Fruit fly (Drosophila melanogaster): ENCODE data around the gene His3.3B.

The His3.3B gene

DNA sequence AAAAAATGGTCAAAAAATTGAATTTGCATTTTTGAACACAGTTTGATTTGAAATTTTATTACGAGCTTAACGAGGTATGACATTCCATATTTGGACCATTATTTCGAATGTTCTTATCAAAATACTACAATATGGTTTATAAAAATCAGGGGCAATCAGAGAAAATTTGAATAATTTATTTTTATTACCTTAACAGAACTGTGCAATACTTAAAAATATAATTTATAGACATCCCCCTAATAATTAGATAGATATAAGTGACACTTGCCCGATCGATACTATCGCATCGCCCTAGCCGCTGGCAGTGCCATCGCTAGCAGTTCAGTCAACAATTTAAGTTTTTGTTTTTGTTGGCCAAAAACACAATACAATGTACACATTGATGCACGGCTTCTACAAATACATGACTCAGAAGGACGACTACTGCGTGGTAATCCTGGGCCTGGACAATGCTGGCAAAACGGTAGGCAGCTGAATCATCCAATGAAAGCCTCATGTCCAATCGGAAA is 49.6 kb downstream of the His3.3B start, which contains the start of gene Arfrp1:
Gene Arfrp1 (plus strand): TSS at position 295 of the 509 bp plus-strand sequence.
- TF ChIP-seq noc (tag; optimal IDR thresholded peaks at IDR 0.05) = no peak

DNA sequence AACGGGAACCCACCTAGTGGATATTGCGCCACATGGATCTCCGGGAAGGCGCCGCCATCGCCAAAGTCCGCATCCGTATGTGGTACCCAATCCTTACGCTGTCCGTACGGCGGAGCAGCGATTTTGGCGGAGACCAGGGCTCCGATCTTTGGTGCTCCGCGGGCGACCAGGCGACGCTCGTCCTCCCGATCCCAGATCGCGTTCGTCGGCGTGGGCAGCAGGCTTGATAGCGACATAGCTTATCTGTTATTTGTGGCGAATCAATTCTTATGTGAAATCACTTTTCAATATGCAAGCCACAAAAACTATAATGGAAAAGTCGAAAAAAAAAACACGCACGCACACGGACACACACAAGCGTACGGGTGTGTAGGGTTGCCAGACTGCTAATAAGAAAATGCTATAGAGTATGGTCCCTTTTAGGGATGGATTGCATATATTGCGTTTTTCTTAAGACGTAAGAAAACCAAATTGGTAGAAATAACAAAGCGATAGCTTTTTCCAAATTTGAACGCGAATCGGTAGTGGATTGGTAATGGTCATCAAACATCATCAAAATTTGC is 50.2 kb downstream of the His3.3B start, which contains the start of gene Bx42:
Gene Bx42 (minus strand): TSS at position 393 of the 563 bp plus-strand sequence.
- TF ChIP-seq noc (tag; optimal IDR thresholded peaks at IDR 0.05) = no peak

DNA sequence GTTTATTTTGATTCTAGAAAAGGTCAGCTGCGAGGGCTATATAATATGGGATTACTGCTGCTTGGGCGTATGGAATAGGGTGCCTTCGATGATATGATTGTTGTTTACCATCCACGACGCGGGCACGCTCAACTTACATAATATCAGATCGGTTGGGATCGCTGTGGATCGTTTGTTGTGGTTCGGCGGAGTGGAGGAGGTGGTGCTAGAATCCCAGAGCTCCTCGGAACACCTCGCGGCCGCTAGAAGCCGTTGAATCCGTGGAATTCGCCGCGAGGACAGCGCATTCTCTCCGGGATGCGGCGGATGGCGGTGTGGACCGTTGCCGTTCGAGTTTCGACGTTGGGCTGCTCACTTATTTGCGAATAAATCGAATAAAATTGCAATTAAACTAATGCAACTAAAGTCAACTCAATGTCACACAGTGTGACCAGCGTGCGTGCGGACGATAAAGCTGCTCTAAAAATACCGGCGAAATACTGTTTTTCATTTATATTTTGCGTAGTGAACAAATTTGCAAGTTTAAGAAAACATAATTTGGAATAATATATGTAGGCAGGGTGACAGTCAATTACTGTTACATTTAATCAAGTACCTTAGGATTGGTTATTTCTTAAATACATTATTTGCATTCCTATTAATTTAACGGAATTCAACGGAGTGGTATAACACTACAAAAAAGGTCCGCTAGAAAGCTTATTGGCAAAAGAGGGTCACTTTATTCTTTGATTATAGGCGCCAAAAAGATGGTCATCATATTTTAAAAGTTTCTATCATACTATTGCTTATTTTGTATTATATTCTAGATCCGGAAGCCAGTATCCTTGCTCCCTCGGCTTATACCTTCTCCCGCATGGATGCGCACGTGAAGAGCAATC is 52.9 kb downstream of the His3.3B start, which contains the start of gene CG7766:
Gene CG7766 (minus strand): TSS at position 432 of the 878 bp plus-strand sequence.
- TF ChIP-seq noc (tag; optimal IDR thresholded peaks at IDR 0.05) = no peak

All from whole organism, larva.